Fruit fly (Drosophila melanogaster) S2 (cell line): Measurements from ENCODE around the gene Tbc1d8-9.

Experiments used
- CG8478 ChIP-seq: fragments of >200 bp; optimal IDR thresholded peaks from 2 replicates; lab custom pipeline; 2018
- CTCF ChIP-seq, 2 experiments: fragments of >200 bp; optimal IDR thresholded peaks; 2 replicates each; lab custom pipeline; 2018

dm6 chr3L:21342592-21342991 lies 924 bp downstream of the Tbc1d8-9 start:
- no peak for TF ChIP-seq CTCF (optimal IDR thresholded peaks at IDR 0.05; lab: Kevin White, UChicago)
- no peak for TF ChIP-seq CG8478 (lab: Kevin White, UChicago)
